Worm (Caenorhabditis elegans) whole organism, early embryonic: ENCODE data around the gene col-39.

Source experiments
- B0310.2 ChIP-seq: sonication (generic microtip); optimal IDR thresholded peaks from 2 replicates; lab custom pipeline; 2016; ENCODE audit warnings: mild to moderate bottlenecking, missing genetic modification characterization, missing compliant biosample characterization
- F13C5.2 ChIP-seq: sonication (generic microtip); optimal IDR thresholded peaks from 2 replicates; lab custom pipeline; 2017; ENCODE audit warnings: mild to moderate bottlenecking, missing genetic modification characterization, inconsistent platforms, missing compliant biosample characterization
- ama-1 ChIP-seq: fragments of 150-350 bp; optimal IDR thresholded peaks from 2 replicates; lab custom pipeline; 2014
- ceh-13 ChIP-seq: fragments of 200-800 bp; sonication (Bioruptor generic); optimal IDR thresholded peaks from 2 replicates; lab custom pipeline; 2018; ENCODE audit warnings: mild to moderate bottlenecking, missing genetic modification characterization, missing compliant biosample characterization
- hmbx-1 ChIP-seq: sonication (generic microtip); optimal IDR thresholded peaks from 2 replicates; lab custom pipeline; 2016; ENCODE audit warnings: mild to moderate bottlenecking, missing genetic modification characterization, missing compliant biosample characterization
- hmg-4 ChIP-seq: fragments of 200-800 bp; sonication (Bioruptor generic); optimal IDR thresholded peaks from 2 replicates; lab custom pipeline; 2018; ENCODE audit warnings: mild to moderate bottlenecking, missing genetic modification characterization, missing compliant biosample characterization
- hnd-1 ChIP-seq: sonication (generic microtip); optimal IDR thresholded peaks from 2 replicates; lab custom pipeline; 2016; ENCODE audit warnings: missing genetic modification characterization, missing compliant biosample characterization
- scrt-1 ChIP-seq: fragments of 200-800 bp; sonication (Bioruptor generic); IDR thresholded peaks from 2 replicates; pipeline ENCODE4 v1.3.6; 2022; ENCODE audit warnings: missing genetic modification characterization, missing compliant biosample characterization
- sea-1 ChIP-seq: fragments of 200-800 bp; sonication (Bioruptor generic); conservative IDR thresholded peaks from 2 replicates; pipeline ENCODE4 v1.3.6; 2022; ENCODE audit warnings: missing genetic modification characterization, missing compliant biosample characterization
- tbx-11 ChIP-seq: fragments of 200-800 bp; sonication (Bioruptor generic); IDR thresholded peaks from 2 replicates; pipeline ENCODE4 v1.3.6; 2022; ENCODE audit warnings: missing genetic modification characterization, missing compliant biosample characterization
- tbx-37 ChIP-seq: fragments of 200-800 bp; sonication (Bioruptor generic); conservative IDR thresholded peaks from 2 replicates; pipeline ENCODE4 v1.3.6; 2022; ENCODE audit warnings: missing genetic modification reagents, missing genetic modification characterization, missing compliant biosample characterization
- tra-4 ChIP-seq: sonication (generic microtip); optimal IDR thresholded peaks from 2 replicates; lab custom pipeline; 2017; ENCODE audit warnings: missing genetic modification characterization, missing compliant biosample characterization

DNA sequence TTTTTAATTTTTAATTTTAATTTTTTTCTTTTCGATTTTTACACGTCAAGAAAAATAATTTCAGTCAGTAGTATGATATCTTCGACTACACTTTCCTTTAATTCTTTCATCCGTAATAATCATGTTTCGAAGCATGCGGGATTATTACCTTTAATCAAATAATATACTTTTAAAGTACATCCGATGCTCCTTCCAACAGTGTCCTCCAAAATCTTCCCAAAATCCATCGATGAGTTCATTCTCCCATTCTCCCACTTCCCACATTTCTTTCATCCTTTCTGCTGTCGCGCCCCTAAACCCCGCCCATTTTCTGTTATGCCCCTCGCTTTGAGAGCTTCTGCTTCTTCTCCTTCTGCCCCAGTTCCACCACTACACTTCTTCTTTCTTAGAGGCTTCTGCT, 10.0 kb upstream of the col-39 start, which contains the start of gene lgc-57:
- TF ChIP-seq ama-1 (lab: Kevin White, UChicago) (no peak), tbx-37 (GFP tag; lab: Robert Waterston, UW) (no peak), hnd-1 (no peak), tbx-11 (GFP tag; lab: Robert Waterston, UW) (no peak), B0310.2 (tag; lab: Kevin White, UChicago) (no peak), scrt-1 (GFP tag; lab: Robert Waterston, UW) (no peak), tra-4 (tag; lab: Kevin White, UChicago) (no peak), hmg-4 (GFP tag; lab: Kevin White, UChicago) (no peak), ceh-13 (GFP tag; lab: Kevin White, UChicago) (no peak), F13C5.2 (tag; lab: Kevin White, UChicago) (no peak), sea-1 (no peak), hmbx-1 (tag; lab: Kevin White, UChicago) (no peak)
